Worm (Caenorhabditis elegans): Measurements from ENCODE around the gene rga-8.

DNA sequence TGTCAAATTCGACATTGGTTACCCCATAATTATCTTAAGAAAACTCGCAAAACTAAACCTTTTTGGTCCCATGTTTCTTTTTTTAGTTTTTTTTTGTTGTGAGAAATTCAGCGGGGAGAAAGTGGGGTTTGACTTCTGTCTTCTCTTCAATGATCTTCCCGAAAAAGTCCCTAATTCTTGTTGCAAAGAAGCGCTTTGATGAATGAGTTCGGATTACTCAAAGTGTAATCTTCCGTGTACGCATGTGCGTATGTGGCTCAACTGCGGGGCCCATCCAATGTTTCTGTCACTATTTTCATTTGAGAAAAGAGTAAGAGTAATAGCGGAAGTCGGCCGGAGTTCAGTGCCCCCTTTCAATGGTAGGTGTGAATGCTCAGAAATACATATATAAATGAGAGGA lies 31.6 kb upstream of the rga-8 start:
- TF ChIP-seq lin-26 (GFP tag; IDR thresholded peaks at IDR 0.05), result no peak
- no peak for TF ChIP-seq F23B12.7 (tag; optimal IDR thresholded peaks at IDR 0.05; ENCODE audit: insufficient read depth)
- TF ChIP-seq sdz-38 (tag; optimal IDR thresholded peaks at IDR 0.05), result no peak
- TF ChIP-seq unc-62 (GFP tag; optimal IDR thresholded peaks at IDR 0.05), result no peak
- TF ChIP-seq repo-1 (tag; optimal IDR thresholded peaks at IDR 0.05), result no peak
- no peak for TF ChIP-seq snpc-4 (GFP tag; optimal IDR thresholded peaks at IDR 0.05)
- TF ChIP-seq snpc-4 (tag; optimal IDR thresholded peaks at IDR 0.05), result no peak
- TF ChIP-seq Y53G8AR.9 (GFP tag; conservative IDR thresholded peaks at IDR 0.05), result no peak
- TF ChIP-seq Y79H2A.3 (GFP tag; conservative IDR thresholded peaks at IDR 0.05), result no peak
- TF ChIP-seq ztf-18 (tag; optimal IDR thresholded peaks at IDR 0.05), result no peak
- no peak for TF ChIP-seq nhr-90 (tag; optimal IDR thresholded peaks at IDR 0.05)
- no peak for TF ChIP-seq ceh-91 (GFP tag; IDR thresholded peaks at IDR 0.05)
- TF ChIP-seq nfyb-1 (GFP tag; IDR thresholded peaks at IDR 0.05), result no peak
- TF ChIP-seq hsf-1 (GFP tag; IDR thresholded peaks at IDR 0.05), result no peak
- TF ChIP-seq aptf-3 (GFP tag; IDR thresholded peaks at IDR 0.05), result no peak
